Worm (Caenorhabditis elegans): ENCODE data around the gene rps-9.

The rps-9 gene

DNA sequence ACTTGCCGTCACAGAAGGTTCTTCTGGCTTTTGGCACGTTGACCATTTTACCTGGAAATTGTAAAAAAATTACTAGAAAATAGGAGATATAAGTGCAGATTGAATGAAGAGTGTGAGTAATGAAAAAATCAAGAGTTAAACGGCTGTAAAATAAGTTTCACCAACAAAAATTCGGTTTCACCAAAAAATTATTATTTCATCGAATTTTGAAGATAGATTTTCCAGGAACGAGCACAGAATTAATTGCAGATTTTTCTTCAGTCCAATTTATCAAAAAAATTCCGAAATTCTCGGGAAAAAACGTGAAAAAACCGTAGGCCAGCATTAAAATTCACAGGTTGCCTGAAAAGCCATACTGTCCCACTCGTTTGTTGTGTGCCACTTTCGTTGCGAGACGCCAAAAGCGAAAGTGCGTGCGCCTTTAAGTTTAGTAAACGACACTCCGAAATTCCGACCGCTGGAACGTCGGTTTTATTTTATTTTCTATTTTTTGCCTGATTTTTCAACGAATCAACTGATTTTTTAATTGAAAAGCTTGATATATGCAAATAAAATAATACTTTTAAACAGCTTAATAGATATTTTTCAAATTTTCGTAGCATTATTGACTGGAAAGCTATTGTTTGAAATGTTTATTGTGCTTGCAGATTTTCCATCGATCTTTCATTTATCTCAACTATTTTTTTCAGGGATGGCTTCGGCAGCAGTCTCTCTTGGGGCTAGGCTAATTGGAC is 28.8 kb downstream of the rps-9 start, which contains the start of the genes rpl-36.A and nuo-1 (continued):
- peak; percentile 98 to 99 for TF ChIP-seq lsy-2 (tag; optimal IDR thresholded peaks at IDR 0.05)
- TF ChIP-seq fos-1 (tag; optimal IDR thresholded peaks at IDR 0.05) = peak; percentile 73
- TF ChIP-seq nhr-71 (tag; optimal IDR thresholded peaks at IDR 0.05) = peak; percentile 88
- peak; percentile 89 for TF ChIP-seq mep-1 (tag; optimal IDR thresholded peaks at IDR 0.05)
- TF ChIP-seq dsc-1 (tag; optimal IDR thresholded peaks at IDR 0.05) = peak; percentile 55
- peak; percentile 58 for TF ChIP-seq grh-1 (GFP tag; IDR thresholded peaks at IDR 0.05)
- no peak for TF ChIP-seq tlp-1 (tag; optimal IDR thresholded peaks at IDR 0.05)
- peak; percentile 13 for TF ChIP-seq lin-39 (tag; optimal IDR thresholded peaks at IDR 0.05)
- TF ChIP-seq unc-98 (GFP tag; IDR thresholded peaks at IDR 0.05) = no peak
- TF ChIP-seq zip-4 (GFP tag; optimal IDR thresholded peaks at IDR 0.05) = no peak
- TF ChIP-seq pqm-1 (tag; optimal IDR thresholded peaks at IDR 0.05) = no peak
- peak; percentile 80 to 86 (median 84) for TF ChIP-seq dpl-1 (GFP tag; optimal IDR thresholded peaks at IDR 0.05)
- TF ChIP-seq mef-2 (tag; optimal IDR thresholded peaks at IDR 0.05) = peak; percentile 15
- TF ChIP-seq hlh-17 (GFP tag; optimal IDR thresholded peaks at IDR 0.05; ENCODE audit: borderline replicate concordance) = no peak
- peak; percentile 79 for TF ChIP-seq lin-13 (GFP tag; optimal IDR thresholded peaks at IDR 0.05)
- TF ChIP-seq unc-130 (tag; optimal IDR thresholded peaks at IDR 0.05) = peak; percentile 94
- peak in 3 of 6 experiments; percentile 3 to 83 (median 41) for TF ChIP-seq elt-3 (tag; optimal IDR thresholded peaks at IDR 0.05)
- TF ChIP-seq snpc-4 (tag; optimal IDR thresholded peaks at IDR 0.05) = peak; percentile 61
- peak; percentile 87 for TF ChIP-seq nhr-85 (tag)

DNA sequence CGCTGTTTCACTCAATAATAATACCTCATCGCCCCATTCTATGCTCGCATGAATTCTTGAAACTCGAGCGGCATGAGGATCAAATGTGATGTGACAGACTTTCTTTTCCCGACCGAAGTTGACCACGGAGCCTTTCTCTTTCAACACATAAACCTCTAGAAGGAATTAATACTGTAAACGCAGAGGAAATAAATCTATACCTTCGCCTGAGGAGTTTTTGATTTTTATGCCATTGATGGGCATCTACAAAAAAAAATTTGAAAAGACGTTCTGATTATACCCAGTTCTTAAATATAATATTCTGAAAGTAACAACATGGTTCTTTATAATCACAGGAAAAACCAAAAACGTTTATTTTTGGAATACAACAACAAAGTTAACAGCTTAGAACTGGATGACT is 29.9 kb downstream of the rps-9 start, which contains the start of gene nbs-1:
TSS of gene nbs-1 (minus strand) at position 246 of the 400 bp plus-strand sequence.
- no peak for TF ChIP-seq unc-130 (tag; optimal IDR thresholded peaks at IDR 0.05)
- no peak for TF ChIP-seq efl-3 (GFP tag; optimal IDR thresholded peaks at IDR 0.05)
- TF ChIP-seq fkh-10 (GFP tag; optimal IDR thresholded peaks at IDR 0.05) = no peak
- TF ChIP-seq snpc-4 (tag; optimal IDR thresholded peaks at IDR 0.05) = no peak
- no peak for TF ChIP-seq zip-4 (GFP tag; optimal IDR thresholded peaks at IDR 0.05)
- no peak for TF ChIP-seq nhr-19 (GFP tag; conservative IDR thresholded peaks at IDR 0.05)
- peak; percentile 7 for TF ChIP-seq nhr-77 (tag; optimal IDR thresholded peaks at IDR 0.05)
- TF ChIP-seq efl-1 (optimal IDR thresholded peaks at IDR 0.05) = peak in 1 of 2 experiments; percentile 6
- TF ChIP-seq efl-1 (GFP tag; optimal IDR thresholded peaks at IDR 0.05 in 1 of 2) = peak in 1 of 2 experiments; percentile 34
- no peak for TF ChIP-seq xbp-1 (tag; optimal IDR thresholded peaks at IDR 0.05)
- no peak for TF ChIP-seq isw-1 (GFP tag; IDR thresholded peaks at IDR 0.05)
- TF ChIP-seq pax-3 (tag; optimal IDR thresholded peaks at IDR 0.05) = no peak
- peak; percentile 12 for TF ChIP-seq nhr-90 (tag; optimal IDR thresholded peaks at IDR 0.05; ENCODE audit: poor library complexity)
- no peak for TF ChIP-seq nhr-20 (tag; optimal IDR thresholded peaks at IDR 0.05)
- TF ChIP-seq nhr-76 (tag; optimal IDR thresholded peaks at IDR 0.05) = no peak
- no peak for TF ChIP-seq sox-4 (tag; optimal IDR thresholded peaks at IDR 0.05)
- TF ChIP-seq rnt-1 (tag; optimal IDR thresholded peaks at IDR 0.05) = no peak
- no peak for TF ChIP-seq lin-35 (GFP tag; optimal IDR thresholded peaks at IDR 0.05)
- TF ChIP-seq ceh-63 (GFP tag; optimal IDR thresholded peaks at IDR 0.05) = no peak
- peak in 1 of 2 experiments; percentile 41 for TF ChIP-seq lsy-2 (tag; optimal IDR thresholded peaks at IDR 0.05)
- no peak for TF ChIP-seq zag-1 (tag; optimal IDR thresholded peaks at IDR 0.05)
- no peak for TF ChIP-seq dpl-1 (GFP tag; optimal IDR thresholded peaks at IDR 0.05)
- TF ChIP-seq aly-2 (tag; optimal IDR thresholded peaks at IDR 0.05) = no peak
- TF ChIP-seq blmp-1 (tag; optimal IDR thresholded peaks at IDR 0.05) = no peak
- TF ChIP-seq F16B12.6 (tag; optimal IDR thresholded peaks at IDR 0.05) = no peak
- TF ChIP-seq sptf-1 (tag; optimal IDR thresholded peaks at IDR 0.05) = no peak
- TF ChIP-seq C34B4.2 (tag; optimal IDR thresholded peaks at IDR 0.05) = no peak
- TF ChIP-seq elt-3 (tag; optimal IDR thresholded peaks at IDR 0.05) = no peak
- TF ChIP-seq aha-1 (tag; optimal IDR thresholded peaks at IDR 0.05) = no peak
- TF ChIP-seq mab-9 (GFP tag; IDR thresholded peaks at IDR 0.05) = no peak
- TF ChIP-seq nhr-71 (tag; optimal IDR thresholded peaks at IDR 0.05) = no peak
- no peak for TF ChIP-seq fos-1 (tag; optimal IDR thresholded peaks at IDR 0.05)
- TF ChIP-seq pqm-1 (tag; optimal IDR thresholded peaks at IDR 0.05) = no peak
- TF ChIP-seq nhr-47 (tag; optimal IDR thresholded peaks at IDR 0.05) = peak; percentile 13
- no peak for TF ChIP-seq unc-30 (tag; optimal IDR thresholded peaks at IDR 0.05)
- no peak for TF ChIP-seq sup-37 (GFP tag; optimal IDR thresholded peaks at IDR 0.05)
- no peak for TF ChIP-seq lin-14 (GFP tag; optimal IDR thresholded peaks at IDR 0.05)
- no peak for TF ChIP-seq ceh-88 (GFP tag; IDR thresholded peaks at IDR 0.05)
- TF ChIP-seq unc-62 (GFP tag; optimal IDR thresholded peaks at IDR 0.05) = no peak
- TF ChIP-seq nhr-85 (tag) = peak; percentile 63

Data from whole organism, L1 larva.